Worm (Caenorhabditis elegans) whole organism, L4 larva: ENCODE results near the gene R07B1.6.

ENCODE experiments used
- D1046.2 ChIP-seq: fragments of 200-800 bp; sonication (Bioruptor generic); IDR thresholded peaks from 2 replicates; pipeline ENCODE4 v1.3.6; 2022; ENCODE audit warnings: missing genetic modification characterization, missing compliant biosample characterization
- F10B5.3 ChIP-seq: sonication (generic microtip); optimal IDR thresholded peaks from 2 replicates; lab custom pipeline; 2016; ENCODE audit warnings: mild to moderate bottlenecking, missing genetic modification characterization, missing compliant biosample characterization
- F37D6.2 ChIP-seq: sonication (generic microtip); optimal IDR thresholded peaks from 2 replicates; lab custom pipeline; 2016; ENCODE audit warnings: mild to moderate bottlenecking, missing genetic modification characterization, missing compliant biosample characterization
- R02D3.7 ChIP-seq: fragments of 150-350 bp; sonication (generic microtip); optimal IDR thresholded peaks from 3 replicates; lab custom pipeline; 2014; ENCODE audit warnings: missing biosample characterization, missing genetic modification characterization
- T26A8.4 ChIP-seq: fragments of 200-800 bp; sonication (Bioruptor generic); IDR thresholded peaks from 2 replicates; pipeline ENCODE4 v1.3.6; 2022; ENCODE audit warnings: missing genetic modification characterization, missing compliant biosample characterization
- ZK546.5 ChIP-seq, 2 experiments: sonication (generic microtip); optimal IDR thresholded peaks; 2 replicates each; lab custom pipeline; 2017; ENCODE audit warnings: missing biosample characterization in 2 of 2, missing genetic modification characterization in 2 of 2
- aly-2 ChIP-seq: sonication (generic microtip); optimal IDR thresholded peaks from 2 replicates; lab custom pipeline; 2018; ENCODE audit warnings: missing biosample characterization, missing genetic modification characterization
- ama-1 ChIP-seq: fragments of 150-350 bp; optimal IDR thresholded peaks from 2 replicates; lab custom pipeline; 2014; ENCODE audit warnings: inconsistent platforms, mixed read lengths
- ceh-28 ChIP-seq: fragments of 150-350 bp; optimal IDR thresholded peaks from 2 replicates; lab custom pipeline; 2014; ENCODE audit warnings: missing biosample characterization, missing genetic modification reagents, missing genetic modification characterization
- ceh-32 ChIP-seq: sonication (generic microtip); optimal IDR thresholded peaks from 2 replicates; lab custom pipeline; 2016; ENCODE audit warnings: mild to moderate bottlenecking, missing genetic modification characterization, missing compliant biosample characterization; ENCODE audit not compliant: poor library complexity
- ceh-44 ChIP-seq: fragments of 200-800 bp; sonication (Bioruptor generic); IDR thresholded peaks from 2 replicates; pipeline ENCODE4 v1.3.6; 2022; ENCODE audit warnings: missing genetic modification reagents, missing genetic modification characterization, missing compliant biosample characterization
- daf-16 ChIP-seq, 3 experiments: sonication (generic microtip); optimal IDR thresholded peaks; 2 replicates each; lab custom pipeline; 2016 to 2017; ENCODE audit warnings: missing genetic modification characterization in 3 of 3, missing genetic modification reagents in 3 of 3, mild to moderate bottlenecking in 2 of 3, missing compliant biosample characterization in 2 of 3, missing biosample characterization in 1 of 3, moderate library complexity in 1 of 3
- daf-19 ChIP-seq: fragments of 200-800 bp; sonication (Bioruptor generic); conservative IDR thresholded peaks from 2 replicates; pipeline ENCODE4 v1.3.6; 2022; ENCODE audit warnings: missing genetic modification characterization, missing compliant biosample characterization
- daf-8 ChIP-seq: fragments of 200-800 bp; sonication (Bioruptor generic); IDR thresholded peaks from 2 replicates; pipeline ENCODE4 v1.3.6; 2022; ENCODE audit warnings: missing genetic modification characterization, missing compliant biosample characterization
- dmd-6 ChIP-seq: fragments of 200-800 bp; sonication (Bioruptor generic); IDR thresholded peaks from 2 replicates; pipeline ENCODE4 v1.3.6; 2022; ENCODE audit warnings: missing genetic modification reagents, missing genetic modification characterization, missing compliant biosample characterization
- duxl-1 ChIP-seq: sonication (generic microtip); optimal IDR thresholded peaks from 2 replicates; lab custom pipeline; 2016; ENCODE audit warnings: mild to moderate bottlenecking, missing genetic modification characterization, moderate library complexity, missing compliant biosample characterization; ENCODE audit not compliant: poor library complexity
- egl-43 ChIP-seq: fragments of 200-800 bp; sonication (Bioruptor generic); IDR thresholded peaks from 2 replicates; pipeline ENCODE4 v1.3.6; 2022; ENCODE audit warnings: missing genetic modification reagents, missing genetic modification characterization, missing compliant biosample characterization
- gei-8 ChIP-seq: fragments of 200-800 bp; sonication (Bioruptor generic); optimal IDR thresholded peaks from 2 replicates; lab custom pipeline; 2018; ENCODE audit warnings: mild to moderate bottlenecking, missing genetic modification characterization, missing compliant biosample characterization
- hif-1 ChIP-seq, 2 experiments: sonication (generic microtip); optimal IDR thresholded peaks; 2 replicates each; lab custom pipeline; 2016 to 2017; ENCODE audit warnings: missing compliant biosample characterization in 2 of 2, missing genetic modification characterization in 2 of 2, missing genetic modification reagents in 2 of 2, missing genotype in 2 of 2, mild to moderate bottlenecking in 1 of 2
- hlh-11 ChIP-seq: fragments of 200-800 bp; sonication (Bioruptor generic); optimal IDR thresholded peaks from 2 replicates; lab custom pipeline; 2018; ENCODE audit warnings: mild to moderate bottlenecking, missing genetic modification characterization, missing compliant biosample characterization
- hmg-1.1 ChIP-seq: fragments of 200-800 bp; sonication (Bioruptor generic); IDR thresholded peaks from 2 replicates; pipeline ENCODE4 v1.3.6; 2022; ENCODE audit warnings: missing genetic modification reagents, missing genetic modification characterization, missing compliant biosample characterization
- jun-1 ChIP-seq: fragments of 150-350 bp; optimal IDR thresholded peaks from 2 replicates; lab custom pipeline; 2014; ENCODE audit warnings: missing biosample characterization, missing genetic modification reagents, missing genetic modification characterization
- lin-15B ChIP-seq: fragments of 150-350 bp; sonication (generic microtip); optimal IDR thresholded peaks from 3 replicates; lab custom pipeline; 2014; ENCODE audit warnings: missing biosample characterization, missing genetic modification characterization
- lin-29 ChIP-seq: fragments of 200-800 bp; sonication (Bioruptor generic); IDR thresholded peaks from 2 replicates; pipeline ENCODE4 v1.3.6; 2022; ENCODE audit warnings: missing genetic modification reagents, missing genetic modification characterization, missing compliant biosample characterization
- lin-38 ChIP-seq: fragments of 200-800 bp; sonication (Bioruptor generic); IDR thresholded peaks from 2 replicates; pipeline ENCODE4 v1.3.6; 2022; ENCODE audit warnings: missing genetic modification reagents, missing genetic modification characterization, missing compliant biosample characterization
- mxl-3 ChIP-seq: fragments of 200-800 bp; sonication (Bioruptor generic); optimal IDR thresholded peaks from 2 replicates; lab custom pipeline; 2018; ENCODE audit warnings: mild to moderate bottlenecking, missing genetic modification characterization, missing compliant biosample characterization
- nhr-11 ChIP-seq: fragments of 150-350 bp; optimal IDR thresholded peaks from 2 replicates; lab custom pipeline; 2014; ENCODE audit warnings: missing biosample characterization, missing genetic modification characterization
- nhr-41 ChIP-seq: fragments of 200-800 bp; sonication (Bioruptor generic); IDR thresholded peaks from 2 replicates; pipeline ENCODE4 v1.3.6; 2022; ENCODE audit warnings: missing genetic modification reagents, missing genetic modification characterization, missing compliant biosample characterization
- nhr-42 ChIP-seq: fragments of 200-800 bp; sonication (Bioruptor generic); IDR thresholded peaks from 2 replicates; pipeline ENCODE4 v1.3.6; 2022; ENCODE audit warnings: missing genetic modification characterization, missing compliant biosample characterization
- nhr-6 ChIP-seq: fragments of 150-350 bp; optimal IDR thresholded peaks from 2 replicates; lab custom pipeline; 2014; ENCODE audit warnings: missing biosample characterization, missing genetic modification characterization
- php-3 ChIP-seq: fragments of 200-800 bp; sonication (Bioruptor generic); IDR thresholded peaks from 2 replicates; pipeline ENCODE4 v1.3.6; 2022; ENCODE audit warnings: missing genetic modification reagents, missing genetic modification characterization, missing compliant biosample characterization
- saeg-2 ChIP-seq: fragments of 200-800 bp; sonication (Bioruptor generic); IDR thresholded peaks from 2 replicates; pipeline ENCODE4 v1.3.6; 2022; ENCODE audit warnings: missing genetic modification reagents, missing genetic modification characterization, missing compliant biosample characterization
- snpc-1.2 ChIP-seq: fragments of 200-800 bp; sonication (Bioruptor generic); IDR thresholded peaks from 2 replicates; pipeline ENCODE4 v1.3.6; 2022; ENCODE audit warnings: missing genetic modification reagents, missing genetic modification characterization, missing compliant biosample characterization
- spr-1 ChIP-seq: sonication (generic microtip); optimal IDR thresholded peaks from 2 replicates; lab custom pipeline; 2016; ENCODE audit warnings: mild to moderate bottlenecking, missing genetic modification characterization, missing compliant biosample characterization
- tra-1 ChIP-seq: fragments of 200-800 bp; sonication (Bioruptor generic); IDR thresholded peaks from 2 replicates; pipeline ENCODE4 v1.3.6; 2022; ENCODE audit warnings: missing genetic modification reagents, missing genetic modification characterization, missing compliant biosample characterization
- unc-39 ChIP-seq: sonication (generic microtip); optimal IDR thresholded peaks from 2 replicates; lab custom pipeline; 2017; ENCODE audit warnings: missing biosample characterization, missing genetic modification characterization
- vab-7 ChIP-seq: fragments of 200-800 bp; sonication (Bioruptor generic); IDR thresholded peaks from 2 replicates; pipeline ENCODE4 v1.3.6; 2022; ENCODE audit warnings: missing genetic modification reagents, missing genetic modification characterization, missing compliant biosample characterization
- zfp-2 ChIP-seq: sonication (generic microtip); optimal IDR thresholded peaks from 2 replicates; lab custom pipeline; 2016; ENCODE audit warnings: mild to moderate bottlenecking, missing genetic modification characterization, missing compliant biosample characterization
- zip-2 ChIP-seq: fragments of 150-350 bp; optimal IDR thresholded peaks from 2 replicates; lab custom pipeline; 2014; ENCODE audit warnings: missing biosample characterization, missing genetic modification characterization
- ztf-7 ChIP-seq: fragments of 150-350 bp; optimal IDR thresholded peaks from 2 replicates; lab custom pipeline; 2014; ENCODE audit warnings: missing biosample characterization, missing genetic modification characterization

Gene R07B1.6

ce11 chrX:9899426-9900131 is 33.1 kb downstream of the R07B1.6 start, which contains the start of gene phf-34 (continued):
- TF ChIP-seq F37D6.2 (tag; lab: Kevin White, UChicago) (no peak), zip-2 (tag; lab: Kevin White, UChicago) (no peak), mxl-3 (GFP tag; lab: Kevin White, UChicago) (peak; percentile 58), lin-15B (tag; lab: Kevin White, UChicago) (no peak), dmd-6 (GFP tag; lab: Robert Waterston, UW) (no peak), daf-8 (no peak), daf-19 (GFP tag; lab: Robert Waterston, UW) (no peak), ceh-28 (no peak), ceh-44 (no peak), R02D3.7 (tag; lab: Kevin White, UChicago) (no peak), nhr-41 (GFP tag; lab: Robert Waterston, UW) (no peak), hmg-1.1 (GFP tag; lab: Robert Waterston, UW) (peak; percentile 70), ama-1 (lab: Kevin White, UChicago) (no peak), aly-2 (tag; lab: Kevin White, UChicago) (no peak), php-3 (GFP tag; lab: Robert Waterston, UW) (no peak), lin-38 (no peak), zfp-2 (tag; lab: Kevin White, UChicago) (no peak), vab-7 (GFP tag; lab: Robert Waterston, UW) (no peak), egl-43 (GFP tag; lab: Robert Waterston, UW) (no peak), nhr-11 (tag; lab: Kevin White, UChicago) (no peak), F10B5.3 (tag; lab: Kevin White, UChicago) (no peak), ZK546.5 (tag; optimal IDR thresholded peaks at IDR 0.05; lab: Kevin White, UChicago) (no peak), jun-1 (tag; lab: Kevin White, UChicago) (no peak), T26A8.4 (GFP tag; lab: Robert Waterston, UW) (no peak), spr-1 (no peak), hif-1 (tag; optimal IDR thresholded peaks at IDR 0.05; lab: Kevin White, UChicago) (no peak), hlh-11 (tag; lab: Kevin White, UChicago) (no peak), lin-29 (no peak), duxl-1 (tag; lab: Kevin White, UChicago) (no peak), ceh-32 (tag; lab: Kevin White, UChicago) (no peak)

ce11 chrX:9905840-9906239 is 39.4 kb downstream of the R07B1.6 start, which contains the start of gene F21G4.5:
Gene F21G4.5 (plus strand): TSS chrX:9906140.
- TF ChIP-seq nhr-42 (GFP tag; lab: Robert Waterston, UW): no peak

ce11 chrX:9917362-9917761 is 50.9 kb downstream of the R07B1.6 start, which contains the start of gene F21G4.6:
Gene F21G4.6 (minus strand): TSS chrX:9917448.
- TF ChIP-seq unc-39 (tag; lab: Kevin White, UChicago) (no peak), snpc-1.2 (GFP tag; lab: Robert Waterston, UW) (no peak), gei-8 (GFP tag; lab: Kevin White, UChicago) (no peak), R02D3.7 (tag; lab: Kevin White, UChicago) (no peak), D1046.2 (GFP tag; lab: Robert Waterston, UW) (no peak), daf-16 (GFP tag; optimal IDR thresholded peaks at IDR 0.05; lab: Kevin White, UChicago) (no peak), daf-16 (tag; optimal IDR thresholded peaks at IDR 0.05; lab: Kevin White, UChicago) (no peak), nhr-6 (no peak), lin-15B (tag; lab: Kevin White, UChicago) (no peak), zfp-2 (tag; lab: Kevin White, UChicago) (no peak), saeg-2 (GFP tag; lab: Robert Waterston, UW) (no peak), ztf-7 (no peak), tra-1 (GFP tag; lab: Robert Waterston, UW) (no peak)
- TF ChIP-seq, all 104 proteins: peak for 0
